Fruit fly (Drosophila melanogaster) whole organism, adult: Measurements from ENCODE around the gene CG17134.

Experiments
- CG11617 ChIP-seq: fragments of 200-800 bp; sonication (Bioruptor generic); optimal IDR thresholded peaks from 2 replicates; lab custom pipeline; 2017; ENCODE audit warnings: mild to moderate bottlenecking, missing biosample characterization, missing genetic modification reagents, missing genetic modification characterization
- CG12768 ChIP-seq: fragments of 200-800 bp; sonication (Bioruptor generic); optimal IDR thresholded peaks from 2 replicates; lab custom pipeline; 2017; ENCODE audit warnings: missing biosample characterization, missing genetic modification characterization, mild to moderate bottlenecking, moderate library complexity, missing genetic modification reagents
- CG14711 ChIP-seq: fragments of 200-800 bp; sonication (Bioruptor generic); optimal IDR thresholded peaks from 2 replicates; lab custom pipeline; 2018; ENCODE audit warnings: missing biosample characterization, mild to moderate bottlenecking, missing genetic modification characterization, moderate library complexity
- CG1620 ChIP-seq: fragments of 200-800 bp; sonication (Bioruptor generic); optimal IDR thresholded peaks from 2 replicates; lab custom pipeline; 2016; ENCODE audit warnings: missing biosample characterization, missing genetic modification characterization
- CG33017 ChIP-seq: fragments of 200-800 bp; sonication (Bioruptor generic); optimal IDR thresholded peaks from 2 replicates; lab custom pipeline; 2018; ENCODE audit warnings: missing biosample characterization, mild to moderate bottlenecking, missing genetic modification characterization, moderate library complexity
- CG5204 ChIP-seq: fragments of 200-800 bp; sonication (Bioruptor generic); optimal IDR thresholded peaks from 2 replicates; lab custom pipeline; 2016; ENCODE audit warnings: missing biosample characterization, missing genetic modification characterization
- CG7045 ChIP-seq: fragments of 200-800 bp; sonication (Bioruptor generic); optimal IDR thresholded peaks from 2 replicates; lab custom pipeline; 2017; ENCODE audit warnings: missing biosample characterization, mild to moderate bottlenecking, missing genetic modification characterization
- CG7101 ChIP-seq: fragments of 200-800 bp; sonication (Bioruptor generic); optimal IDR thresholded peaks from 2 replicates; lab custom pipeline; 2018; ENCODE audit warnings: missing biosample characterization, mild to moderate bottlenecking, missing genetic modification characterization, moderate library complexity
- Clk ChIP-seq: fragments of 200-800 bp; sonication (Bioruptor generic); optimal IDR thresholded peaks from 2 replicates; lab custom pipeline; 2017; ENCODE audit warnings: missing biosample characterization, missing genetic modification characterization
- Crg-1 ChIP-seq: fragments of 200-800 bp; sonication (Bioruptor generic); optimal IDR thresholded peaks from 2 replicates; lab custom pipeline; 2016; ENCODE audit warnings: missing biosample characterization, missing genetic modification characterization
- Hr96 ChIP-seq: fragments of 200-800 bp; sonication (Bioruptor generic); optimal IDR thresholded peaks from 2 replicates; lab custom pipeline; 2016; ENCODE audit warnings: missing biosample characterization, missing genetic modification characterization
- Mnt ChIP-seq: fragments of 200-800 bp; sonication (Bioruptor generic); optimal IDR thresholded peaks from 2 replicates; lab custom pipeline; 2016; ENCODE audit warnings: missing biosample characterization, mild to moderate bottlenecking, missing genetic modification characterization
- bab1 ChIP-seq: fragments of 200-800 bp; sonication (Bioruptor generic); optimal IDR thresholded peaks from 3 replicates; lab custom pipeline; 2019; ENCODE audit warnings: missing biosample characterization, mild to moderate bottlenecking, missing genetic modification characterization, moderate library complexity
- cnc ChIP-seq, 2 experiments: fragments of >200 bp; optimal IDR thresholded peaks; 2 replicates each; lab custom pipeline; 2017
- kay ChIP-seq: fragments of 200-800 bp; sonication (Bioruptor generic); peaks from one replicate; lab custom pipeline; 2016; ENCODE audit warnings: missing biosample characterization, missing genetic modification characterization, borderline replicate concordance
- ovo ChIP-seq: fragments of 200-800 bp; sonication (Bioruptor generic); optimal IDR thresholded peaks from 2 replicates; lab custom pipeline; 2016; ENCODE audit warnings: missing biosample characterization, missing genetic modification characterization
- pad ChIP-seq: fragments of 200-800 bp; sonication (Bioruptor generic); optimal IDR thresholded peaks from 3 replicates; lab custom pipeline; 2017; ENCODE audit warnings: missing biosample characterization, missing genetic modification characterization, mild to moderate bottlenecking, moderate library complexity, missing genetic modification reagents
- tj ChIP-seq: fragments of 200-800 bp; sonication (Bioruptor generic); optimal IDR thresholded peaks from 3 replicates; lab custom pipeline; 2017; ENCODE audit warnings: missing biosample characterization, mild to moderate bottlenecking, missing genetic modification characterization, moderate library complexity
- toe ChIP-seq: fragments of 200-800 bp; sonication (Bioruptor generic); optimal IDR thresholded peaks from 2 replicates; lab custom pipeline; 2016; ENCODE audit warnings: missing biosample characterization, missing genetic modification characterization

The CG17134 gene

DNA sequence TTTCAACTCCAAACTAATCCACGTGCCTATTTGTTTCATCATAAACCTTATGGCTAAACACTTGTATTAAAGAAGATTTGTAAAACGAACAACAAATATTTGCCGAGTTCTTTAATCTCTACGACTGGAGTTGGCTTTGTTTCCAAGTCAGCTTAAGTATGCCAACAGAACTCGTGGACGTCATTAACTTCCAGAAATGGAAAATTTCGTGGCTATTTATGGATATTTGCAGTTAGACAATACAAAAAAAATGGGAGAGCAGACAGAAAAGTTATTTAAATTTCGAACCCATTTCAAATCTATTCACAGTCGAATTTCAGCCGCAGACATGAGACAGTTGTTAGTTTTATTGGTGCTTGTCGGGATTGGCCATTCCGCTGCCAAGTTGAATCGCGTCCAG lies at the start of gene CG17134:
Gene CG17134, plus strand, starts transcription at position 301 of the 400 bp plus-strand sequence.
- no peak for TF ChIP-seq Crg-1
- no peak for TF ChIP-seq ovo (GFP tag; lab: Kevin White, UChicago)
- no peak for TF ChIP-seq toe

DNA sequence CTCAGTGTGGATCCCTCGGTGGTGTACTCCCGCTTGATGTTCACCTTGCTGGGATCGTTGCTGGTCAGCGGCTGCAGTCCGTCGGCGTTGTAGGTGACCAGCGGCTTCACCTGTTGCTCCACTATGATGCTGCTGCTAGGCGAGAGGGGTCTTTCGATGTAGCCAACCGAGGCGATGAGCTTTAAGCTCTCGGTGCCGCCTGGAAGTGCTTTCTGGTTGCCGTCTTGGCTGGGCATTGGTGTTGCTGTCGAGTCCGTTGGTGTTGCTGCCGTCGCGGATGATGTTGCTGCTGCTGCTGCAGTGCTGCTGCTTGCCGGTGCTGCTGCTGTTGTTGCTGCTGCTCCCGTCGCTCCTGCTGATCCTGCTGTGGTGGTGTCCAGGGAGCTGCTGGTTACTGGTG lies 46.5 kb upstream of the CG17134 start:
- TF ChIP-seq CG11617 (GFP tag; lab: Kevin White, UChicago) (no peak), pad (GFP tag; lab: Kevin White, UChicago) (no peak), CG7045 (GFP tag; lab: Kevin White, UChicago) (no peak), toe (no peak), tj (GFP tag; lab: Kevin White, UChicago) (no peak), ovo (GFP tag; lab: Kevin White, UChicago) (no peak), CG7101 (tag; lab: Kevin White, UChicago) (no peak), bab1 (GFP tag; lab: Kevin White, UChicago) (no peak), Clk (no peak), Hr96 (GFP tag; lab: Kevin White, UChicago) (no peak)

DNA sequence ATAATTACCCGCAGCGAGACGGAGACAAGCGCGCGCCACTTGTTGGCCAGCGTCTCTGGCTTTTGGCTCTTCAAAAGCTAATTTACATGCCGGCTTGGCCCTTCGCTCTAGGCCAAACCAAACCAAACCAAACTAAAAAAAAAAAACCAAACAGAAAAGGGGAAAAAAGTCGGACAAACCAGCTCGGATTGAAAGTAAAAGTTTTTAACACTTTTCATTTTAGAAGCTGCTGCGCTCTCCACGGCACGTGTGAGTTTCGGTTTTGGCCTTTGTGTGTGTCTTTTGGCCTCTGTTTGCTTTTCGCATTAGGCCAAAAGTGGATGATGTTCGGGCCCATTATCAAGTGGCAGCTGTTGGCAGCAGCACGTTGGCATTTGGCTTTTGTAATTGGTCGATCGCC lies 39.3 kb upstream of the CG17134 start:
- TF ChIP-seq cnc (optimal IDR thresholded peaks at IDR 0.05; lab: Kevin White, UChicago) = no peak
- TF ChIP-seq CG1620 (GFP tag; lab: Kevin White, UChicago) = no peak
- TF ChIP-seq Clk = no peak
- no peak for TF ChIP-seq Hr96 (GFP tag; lab: Kevin White, UChicago)
- no peak for TF ChIP-seq tj (GFP tag; lab: Kevin White, UChicago)
- no peak for TF ChIP-seq CG12768 (GFP tag; lab: Kevin White, UChicago)
- no peak for TF ChIP-seq bab1 (GFP tag; lab: Kevin White, UChicago)
- no peak for TF ChIP-seq ovo (GFP tag; lab: Kevin White, UChicago)

DNA sequence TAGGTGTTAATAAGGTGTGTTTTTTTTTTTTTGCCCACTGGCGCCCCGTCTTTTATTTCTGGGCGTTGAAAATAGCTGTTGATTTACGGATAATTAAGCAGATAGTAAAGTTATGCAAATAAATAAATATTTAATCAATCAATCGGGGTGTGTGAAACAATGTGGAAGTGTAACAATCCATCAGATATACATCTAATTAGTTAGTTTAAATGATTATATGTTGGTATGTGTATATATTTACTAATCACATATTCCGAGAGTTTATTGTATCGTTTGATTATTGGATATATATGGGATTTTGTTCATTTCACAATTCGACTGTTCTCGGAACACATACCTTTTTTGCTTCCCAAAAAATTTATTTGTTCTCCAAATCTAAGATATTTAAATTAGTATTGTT lies 30.6 kb upstream of the CG17134 start, which contains the start of gene CG31870:
Gene CG31870, plus strand, starts transcription at position 301 of the 400 bp plus-strand sequence.
- no peak for TF ChIP-seq CG14711
- no peak for TF ChIP-seq cnc (optimal IDR thresholded peaks at IDR 0.05; lab: Kevin White, UChicago)
- no peak for TF ChIP-seq tj (GFP tag; lab: Kevin White, UChicago)
- TF ChIP-seq CG5204 (GFP tag; lab: Kevin White, UChicago) = no peak
- no peak for TF ChIP-seq CG7045 (GFP tag; lab: Kevin White, UChicago)
- TF ChIP-seq CG12768 (GFP tag; lab: Kevin White, UChicago) = no peak
- no peak for TF ChIP-seq toe
- TF ChIP-seq CG11617 (GFP tag; lab: Kevin White, UChicago) = no peak
- no peak for TF ChIP-seq Crg-1
- no peak for TF ChIP-seq Mnt
- no peak for TF ChIP-seq ovo (GFP tag; lab: Kevin White, UChicago)
- TF ChIP-seq kay = no peak

DNA sequence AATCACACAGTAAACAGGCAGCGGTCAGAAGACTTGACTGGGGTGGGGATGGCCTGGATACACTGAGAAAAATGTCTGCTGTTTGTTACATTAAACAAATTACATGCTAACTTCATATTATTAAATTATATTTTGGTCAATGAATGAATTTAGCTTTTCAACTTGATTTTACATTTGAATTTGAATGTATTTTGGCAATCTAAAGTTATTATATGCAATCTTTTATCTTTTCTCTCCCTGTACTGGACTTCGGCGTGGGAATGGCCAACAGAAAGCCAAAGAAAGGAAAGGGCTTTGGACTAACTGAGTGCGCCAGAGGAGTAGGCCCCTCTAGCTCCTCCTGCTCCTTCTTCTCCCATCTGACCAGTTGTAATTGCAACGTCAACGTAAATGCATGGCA lies 29.2 kb upstream of the CG17134 start:
- TF ChIP-seq cnc (optimal IDR thresholded peaks at IDR 0.05; lab: Kevin White, UChicago) = no peak
- no peak for TF ChIP-seq CG1620 (GFP tag; lab: Kevin White, UChicago)
- no peak for TF ChIP-seq Crg-1
- TF ChIP-seq Clk = no peak
- no peak for TF ChIP-seq CG14711
- TF ChIP-seq CG7045 (GFP tag; lab: Kevin White, UChicago) = no peak
- no peak for TF ChIP-seq CG12768 (GFP tag; lab: Kevin White, UChicago)
- no peak for TF ChIP-seq Mnt
- no peak for TF ChIP-seq CG7101 (tag; lab: Kevin White, UChicago)
- no peak for TF ChIP-seq CG5204 (GFP tag; lab: Kevin White, UChicago)
- TF ChIP-seq pad (GFP tag; lab: Kevin White, UChicago) = no peak
- no peak for TF ChIP-seq CG33017 (tag; lab: Kevin White, UChicago)
- TF ChIP-seq CG11617 (GFP tag; lab: Kevin White, UChicago) = no peak
- TF ChIP-seq ovo (GFP tag; lab: Kevin White, UChicago) = no peak
- no peak for TF ChIP-seq kay
- TF ChIP-seq bab1 (GFP tag; lab: Kevin White, UChicago) = no peak
- TF ChIP-seq toe = no peak

DNA sequence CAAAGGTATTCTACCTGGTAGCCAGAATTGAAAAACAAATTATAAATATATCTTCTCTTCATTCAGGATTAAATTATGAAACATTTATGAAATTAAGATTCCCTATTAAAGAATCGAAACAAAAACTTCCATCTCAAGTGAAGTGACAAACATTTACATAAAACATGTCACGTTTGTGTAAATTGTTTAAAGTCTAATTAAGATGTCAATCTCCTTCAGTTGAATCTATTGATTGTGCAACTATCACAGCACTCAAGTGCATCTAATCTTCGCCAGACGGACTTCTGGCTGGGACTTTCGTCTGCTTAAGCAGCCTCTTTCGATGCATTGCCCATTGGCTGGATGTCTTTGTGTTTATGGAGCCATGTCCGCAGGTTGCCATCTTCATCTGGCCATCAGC lies 28.4 kb upstream of the CG17134 start:
- TF ChIP-seq Crg-1 (no peak), CG1620 (GFP tag; lab: Kevin White, UChicago) (no peak), CG7045 (GFP tag; lab: Kevin White, UChicago) (no peak), Hr96 (GFP tag; lab: Kevin White, UChicago) (no peak), ovo (GFP tag; lab: Kevin White, UChicago) (no peak), Clk (no peak), pad (GFP tag; lab: Kevin White, UChicago) (no peak), CG12768 (GFP tag; lab: Kevin White, UChicago) (no peak), Mnt (no peak), CG7101 (tag; lab: Kevin White, UChicago) (no peak), tj (GFP tag; lab: Kevin White, UChicago) (no peak), cnc (optimal IDR thresholded peaks at IDR 0.05; lab: Kevin White, UChicago) (no peak), CG14711 (no peak)

DNA sequence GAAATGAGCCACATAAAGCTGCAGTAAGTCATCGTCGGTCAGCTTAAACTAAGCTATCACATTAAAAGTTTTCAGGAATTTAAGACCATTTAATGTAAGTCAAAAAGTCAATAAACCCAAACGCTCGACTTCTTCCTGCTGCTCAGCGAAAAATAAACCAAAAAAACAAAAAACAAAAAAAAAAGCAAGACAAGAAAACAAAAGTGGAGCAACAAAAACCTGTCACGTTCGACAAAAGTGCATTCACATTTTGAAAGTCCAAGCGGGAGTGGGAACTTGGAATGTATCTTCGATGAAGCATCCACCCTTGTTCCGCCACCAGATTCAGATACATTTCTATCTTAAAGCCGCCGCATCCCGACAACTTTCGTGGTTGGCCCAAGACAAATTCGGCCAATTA lies 26.5 kb upstream of the CG17134 start:
- no peak for TF ChIP-seq Mnt
- TF ChIP-seq CG12768 (GFP tag; lab: Kevin White, UChicago) = no peak
- TF ChIP-seq tj (GFP tag; lab: Kevin White, UChicago) = peak; percentile 31

DNA sequence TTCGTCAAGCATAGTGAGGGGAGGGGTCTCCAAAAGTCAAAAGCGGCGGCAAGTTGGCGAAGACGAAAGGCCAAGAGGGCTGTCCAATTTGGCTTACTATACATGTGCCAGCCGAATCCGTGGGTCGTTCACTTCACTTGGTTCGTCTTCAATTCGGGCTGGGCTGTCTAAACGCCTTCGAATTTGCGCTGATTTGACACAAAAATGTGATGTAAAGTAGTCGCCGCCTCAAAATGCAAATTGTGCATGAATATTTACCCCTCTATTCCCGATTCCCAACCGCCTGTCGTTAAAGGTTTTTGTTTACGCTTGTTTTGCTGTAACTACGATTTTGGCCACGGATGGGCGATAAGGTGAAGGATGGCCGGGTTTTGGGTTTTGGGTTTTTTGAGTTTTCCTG lies 24.8 kb upstream of the CG17134 start:
- TF ChIP-seq Mnt (no peak), tj (GFP tag; lab: Kevin White, UChicago) (peak; percentile 99)
